Worm (Caenorhabditis elegans): ENCODE results near the gene K02E11.5.

DNA sequence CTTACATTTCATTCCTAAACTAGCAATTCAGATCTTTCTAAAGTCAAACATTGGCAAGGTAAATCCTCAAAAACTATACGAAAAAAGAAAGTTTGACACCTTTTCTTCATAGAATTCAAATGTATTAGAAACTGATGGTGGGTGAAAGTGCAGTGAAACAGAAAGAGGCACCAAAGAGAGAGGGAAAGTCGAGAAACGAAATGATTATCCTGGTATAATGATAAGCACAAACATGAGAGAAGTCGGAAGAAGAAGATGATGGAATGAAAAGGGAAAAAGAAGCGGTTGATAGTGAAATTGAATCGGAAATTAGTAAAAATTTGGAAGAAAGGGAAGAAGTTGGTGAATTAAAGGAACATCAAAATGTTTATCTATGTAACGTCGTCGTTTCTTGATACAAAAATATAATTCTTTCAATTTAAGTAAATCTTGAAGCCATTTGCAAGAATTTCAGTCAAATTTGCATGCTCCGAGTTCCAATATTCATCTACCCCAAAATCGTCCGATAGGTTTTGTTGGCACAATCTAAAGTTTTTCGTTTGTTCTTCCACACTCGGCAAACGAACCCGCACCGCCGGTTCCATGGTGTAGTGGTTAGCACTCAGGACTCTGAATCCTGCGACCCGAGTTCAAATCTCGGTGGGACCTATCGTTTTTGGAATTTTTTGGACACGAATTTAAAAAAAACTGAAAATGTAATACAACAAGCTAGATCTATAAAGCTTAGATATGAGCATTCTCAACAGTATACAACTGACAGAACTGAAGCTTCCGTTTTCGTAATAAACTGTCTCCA, 21.1 kb upstream of the K02E11.5 start:
- TF ChIP-seq W03F9.2 (tag; optimal IDR thresholded peaks at IDR 0.05) (no peak), dao-5 (tag; optimal IDR thresholded peaks at IDR 0.05) (no peak), him-1 (tag; optimal IDR thresholded peaks at IDR 0.05) (no peak)

Measured in whole organism, L4/young adult.